Worm (Caenorhabditis elegans): Measurements from ENCODE around the gene npax-4.

The npax-4 gene

DNA sequence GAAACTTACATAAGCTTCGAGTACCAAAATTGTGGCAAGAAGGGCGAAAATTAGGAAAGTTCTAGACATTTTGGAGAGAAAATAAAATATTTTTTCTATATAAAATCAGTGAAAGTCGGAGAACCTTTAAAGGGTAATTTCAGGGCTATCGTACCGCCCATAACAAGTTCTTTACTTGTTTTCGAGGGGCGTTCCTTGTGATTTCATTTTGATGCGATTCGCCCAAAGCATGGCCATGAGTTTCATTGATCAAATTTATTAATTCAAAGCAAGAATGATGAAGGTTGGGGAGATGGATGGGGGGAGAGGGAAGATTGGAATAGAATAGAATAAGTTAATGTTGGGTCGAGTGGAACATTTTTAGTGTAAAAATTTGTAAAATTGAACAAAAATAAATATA lies 36.3 kb upstream of the npax-4 start, which contains the start of gene C27B7.9:
Gene C27B7.9, minus strand, starts transcription at position 101 of the 400 bp plus-strand sequence.
- TF ChIP-seq med-1 (GFP tag; optimal IDR thresholded peaks at IDR 0.05; ENCODE audit: insufficient read depth) = no peak
- no peak for TF ChIP-seq klf-2 (GFP tag; conservative IDR thresholded peaks at IDR 0.05)
- TF ChIP-seq flt-1 (GFP tag; IDR thresholded peaks at IDR 0.05) = no peak
- TF ChIP-seq tab-1 (GFP tag; IDR thresholded peaks at IDR 0.05) = no peak
- no peak for TF ChIP-seq ztf-29 (GFP tag; IDR thresholded peaks at IDR 0.05)
- no peak for TF ChIP-seq ztf-23 (GFP tag; IDR thresholded peaks at IDR 0.05)
- no peak for TF ChIP-seq ref-1 (GFP tag; conservative IDR thresholded peaks at IDR 0.05)
- no peak for TF ChIP-seq T22C8.4 (GFP tag; IDR thresholded peaks at IDR 0.05)
- no peak for TF ChIP-seq cog-1 (tag; optimal IDR thresholded peaks at IDR 0.05)

DNA sequence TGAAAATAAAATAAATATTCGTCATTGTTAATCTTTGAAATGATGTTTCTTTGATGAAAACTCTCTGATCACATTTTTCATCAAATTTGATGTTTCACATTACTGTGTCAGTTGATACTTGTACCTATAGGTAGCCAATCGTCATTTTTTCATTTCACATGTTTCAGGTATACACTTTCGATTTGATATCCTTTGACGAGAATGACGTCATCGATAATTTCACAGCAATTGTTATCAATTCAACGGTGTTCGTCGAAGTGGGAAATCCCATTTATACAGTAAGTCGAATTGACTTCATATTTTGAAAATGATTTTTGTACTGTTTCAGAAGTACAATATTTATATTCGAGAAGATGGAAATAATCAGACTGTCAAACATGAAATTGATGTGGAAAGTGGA lies 34.5 kb upstream of the npax-4 start:
- no peak for TF ChIP-seq klf-2 (GFP tag; conservative IDR thresholded peaks at IDR 0.05)
- no peak for TF ChIP-seq cog-1 (tag; optimal IDR thresholded peaks at IDR 0.05)
- no peak for TF ChIP-seq ref-1 (GFP tag; conservative IDR thresholded peaks at IDR 0.05)

DNA sequence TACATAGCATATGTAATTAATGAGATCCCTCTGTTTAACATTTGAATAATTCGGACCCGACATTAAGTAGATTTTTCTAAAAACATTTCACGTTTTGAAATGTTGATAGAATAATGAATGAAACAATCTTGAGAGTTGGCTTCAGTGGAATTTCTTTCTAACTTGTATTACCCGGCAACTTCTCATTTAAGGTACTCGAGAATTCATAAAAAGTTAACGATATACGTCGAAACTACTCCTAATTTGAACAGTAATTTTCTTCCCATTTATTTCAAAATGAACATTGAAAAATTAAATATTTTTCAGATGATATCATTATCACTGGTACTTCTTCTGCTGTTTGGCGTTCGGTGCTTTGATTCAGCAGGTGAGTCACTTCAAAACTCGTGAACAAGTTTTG lies 27.0 kb upstream of the npax-4 start, which contains the start of gene C27B7.7:
Gene C27B7.7, plus strand, starts transcription at position 301 of the 400 bp plus-strand sequence.
- TF ChIP-seq med-1 (GFP tag; optimal IDR thresholded peaks at IDR 0.05; ENCODE audit: insufficient read depth) (no peak), cog-1 (tag; optimal IDR thresholded peaks at IDR 0.05) (no peak), ref-1 (GFP tag; conservative IDR thresholded peaks at IDR 0.05) (no peak), T22C8.4 (GFP tag; IDR thresholded peaks at IDR 0.05) (no peak)

DNA sequence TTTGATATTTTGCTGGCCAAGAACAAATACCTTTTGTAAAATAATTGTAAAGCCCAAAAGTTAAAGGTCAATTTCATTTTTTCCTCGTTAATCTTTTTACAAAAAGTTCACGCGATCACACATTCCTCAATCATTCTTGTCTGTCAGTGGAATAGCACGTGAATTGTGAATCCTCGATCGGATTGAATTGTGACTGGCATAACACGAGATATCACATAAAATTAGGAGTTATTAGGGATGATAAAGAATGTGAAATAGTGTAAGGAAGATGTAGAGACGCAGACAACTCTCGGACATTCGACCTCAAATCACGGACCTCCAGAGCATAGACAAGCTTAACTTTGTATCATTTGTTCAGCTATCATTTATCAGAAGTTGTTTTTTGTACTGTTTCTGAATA lies 26.5 kb upstream of the npax-4 start, which contains the start of gene C27B7.6:
Gene C27B7.6, minus strand, starts transcription at position 182 of the 400 bp plus-strand sequence.
- no peak for TF ChIP-seq klf-2 (GFP tag; conservative IDR thresholded peaks at IDR 0.05)
- TF ChIP-seq cog-1 (tag; optimal IDR thresholded peaks at IDR 0.05) = no peak
- no peak for TF ChIP-seq tab-1 (GFP tag; IDR thresholded peaks at IDR 0.05)
- TF ChIP-seq ref-1 (GFP tag; conservative IDR thresholded peaks at IDR 0.05) = no peak
- TF ChIP-seq med-1 (GFP tag; optimal IDR thresholded peaks at IDR 0.05; ENCODE audit: insufficient read depth) = no peak
- TF ChIP-seq ztf-23 (GFP tag; IDR thresholded peaks at IDR 0.05) = no peak
- TF ChIP-seq flt-1 (GFP tag; IDR thresholded peaks at IDR 0.05) = no peak
- no peak for TF ChIP-seq ztf-29 (GFP tag; IDR thresholded peaks at IDR 0.05)
- TF ChIP-seq T22C8.4 (GFP tag; IDR thresholded peaks at IDR 0.05) = no peak

ce11 chrIV:8901346-8901745 lies 21.6 kb upstream of the npax-4 start, which contains the start of gene C27B7.5:
C27B7.5 (plus strand) TSS chrIV:8901646.
- TF ChIP-seq cog-1 (tag; optimal IDR thresholded peaks at IDR 0.05) (no peak), ref-1 (GFP tag; conservative IDR thresholded peaks at IDR 0.05) (no peak), flt-1 (GFP tag; IDR thresholded peaks at IDR 0.05) (no peak), T22C8.4 (GFP tag; IDR thresholded peaks at IDR 0.05) (no peak), ztf-29 (GFP tag; IDR thresholded peaks at IDR 0.05) (no peak), klf-2 (GFP tag; conservative IDR thresholded peaks at IDR 0.05) (no peak), med-1 (GFP tag; optimal IDR thresholded peaks at IDR 0.05; ENCODE audit: insufficient read depth) (no peak), tab-1 (GFP tag; IDR thresholded peaks at IDR 0.05) (no peak), ztf-23 (GFP tag; IDR thresholded peaks at IDR 0.05) (no peak)

- no peak for TF ChIP-seq ztf-29 (GFP tag; IDR thresholded peaks at IDR 0.05)
- TF ChIP-seq cog-1 (tag; optimal IDR thresholded peaks at IDR 0.05) = no peak
- no peak for TF ChIP-seq flt-1 (GFP tag; IDR thresholded peaks at IDR 0.05)
- no peak for TF ChIP-seq klf-2 (GFP tag; conservative IDR thresholded peaks at IDR 0.05)
- no peak for TF ChIP-seq ref-1 (GFP tag; conservative IDR thresholded peaks at IDR 0.05)
Measured at ce11 chrIV:8893746-8894145, 14.0 kb upstream of the npax-4 start, which contains the start of gene rad-54.L2. rad-54.L2 (plus strand) TSS chrIV:8894077.

- no peak for TF ChIP-seq ztf-29 (GFP tag; IDR thresholded peaks at IDR 0.05)
- no peak for TF ChIP-seq T22C8.4 (GFP tag; IDR thresholded peaks at IDR 0.05)
- TF ChIP-seq ztf-23 (GFP tag; IDR thresholded peaks at IDR 0.05) = no peak
- TF ChIP-seq med-1 (GFP tag; optimal IDR thresholded peaks at IDR 0.05; ENCODE audit: insufficient read depth) = no peak
- TF ChIP-seq flt-1 (GFP tag; IDR thresholded peaks at IDR 0.05) = no peak
Measured at ce11 chrIV:8892558-8892957, 12.8 kb upstream of the npax-4 start, which contains the start of gene C27B7.2. C27B7.2 (plus strand) TSS chrIV:8892858.

- TF ChIP-seq cog-1 (tag; optimal IDR thresholded peaks at IDR 0.05) = no peak
- peak; percentile 36; the same call in 1 of the 2 replicates for TF ChIP-seq ztf-29 (GFP tag; IDR thresholded peaks at IDR 0.05)
Measured at ce11 chrIV:8891131-8891530, 11.4 kb upstream of the npax-4 start, which contains the start of gene spr-2. spr-2 (plus strand) TSS chrIV:8891462.

- TF ChIP-seq cog-1 (tag; optimal IDR thresholded peaks at IDR 0.05) (no peak), ref-1 (GFP tag; conservative IDR thresholded peaks at IDR 0.05) (no peak), med-1 (GFP tag; optimal IDR thresholded peaks at IDR 0.05; ENCODE audit: insufficient read depth) (no peak), ztf-29 (GFP tag; IDR thresholded peaks at IDR 0.05) (no peak)
Measured at ce11 chrIV:8888525-8889026, 8.9 kb upstream of the npax-4 start, which contains the start of gene oma-1. oma-1 (plus strand) TSS chrIV:8888976.

DNA sequence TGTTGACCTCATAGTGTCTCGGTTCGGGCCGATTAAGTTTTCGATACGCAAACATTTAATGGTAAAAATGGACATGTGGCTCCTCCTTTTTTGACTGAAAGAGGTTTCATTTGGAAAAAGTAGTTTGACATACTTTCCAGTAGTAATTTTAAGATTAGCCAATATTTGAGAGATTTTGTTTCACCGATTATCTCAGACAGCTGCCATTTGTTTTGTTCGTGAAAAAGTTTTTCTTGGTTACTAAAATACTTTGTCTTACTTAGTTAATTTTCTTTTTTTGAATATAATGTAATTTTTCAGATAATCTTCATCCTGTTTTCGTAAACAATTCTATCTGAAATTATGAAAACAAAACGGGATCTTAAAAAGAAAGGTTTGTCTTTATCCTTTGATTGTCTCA lies 6.5 kb upstream of the npax-4 start, which contains the start of gene C09G9.5:
Gene C09G9.5, plus strand, starts transcription at position 301 of the 400 bp plus-strand sequence.
- TF ChIP-seq med-1 (GFP tag; optimal IDR thresholded peaks at IDR 0.05; ENCODE audit: insufficient read depth) (no peak), klf-2 (GFP tag; conservative IDR thresholded peaks at IDR 0.05) (no peak), ref-1 (GFP tag; conservative IDR thresholded peaks at IDR 0.05) (no peak)

DNA sequence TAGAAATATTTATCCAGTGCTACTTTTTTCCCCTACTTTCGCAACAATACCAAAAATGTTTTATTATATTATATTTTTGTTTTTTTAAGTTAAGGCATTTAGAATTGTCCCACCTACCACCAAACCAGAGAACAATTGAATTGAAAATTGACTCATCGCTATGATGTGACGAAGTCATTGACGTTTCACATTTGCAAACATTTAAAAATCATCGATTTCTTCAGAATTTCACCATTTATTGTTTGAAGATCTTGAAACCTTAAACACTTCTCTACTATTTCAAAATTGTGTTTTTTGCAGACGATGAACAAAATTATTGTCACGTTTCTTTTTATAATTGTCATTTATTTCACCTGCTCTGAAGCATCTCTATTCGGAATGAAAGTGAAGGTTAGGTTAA lies 1.5 kb upstream of the npax-4 start, which contains the start of gene C09G9.8:
Gene C09G9.8, plus strand, starts transcription at position 301 of the 400 bp plus-strand sequence.
- TF ChIP-seq tab-1 (GFP tag; IDR thresholded peaks at IDR 0.05) = no peak
- no peak for TF ChIP-seq med-1 (GFP tag; optimal IDR thresholded peaks at IDR 0.05; ENCODE audit: insufficient read depth)
- TF ChIP-seq ref-1 (GFP tag; conservative IDR thresholded peaks at IDR 0.05) = no peak
- TF ChIP-seq ztf-23 (GFP tag; IDR thresholded peaks at IDR 0.05) = no peak
- TF ChIP-seq T22C8.4 (GFP tag; IDR thresholded peaks at IDR 0.05) = no peak
- TF ChIP-seq cog-1 (tag; optimal IDR thresholded peaks at IDR 0.05) = no peak
- TF ChIP-seq klf-2 (GFP tag; conservative IDR thresholded peaks at IDR 0.05) = no peak
- TF ChIP-seq ztf-29 (GFP tag; IDR thresholded peaks at IDR 0.05) = no peak
- TF ChIP-seq flt-1 (GFP tag; IDR thresholded peaks at IDR 0.05) = no peak
